Worm (Caenorhabditis elegans) whole organism, L2 larva: ENCODE data around the gene rpb-6.
A peak's percentile ranks its signal among the peaks of the same experiment; 100 is the strongest.

Experiments
- C34F6.9 ChIP-seq: fragments of 150-350 bp; optimal IDR thresholded peaks from 2 replicates; lab custom pipeline; 2014; ENCODE audit warnings: missing biosample characterization, missing genetic modification characterization
- F13H6.1 ChIP-seq: sonication (generic microtip); optimal IDR thresholded peaks from 2 replicates; lab custom pipeline; 2016; ENCODE audit warnings: missing genetic modification characterization, missing compliant biosample characterization
- R02D3.7 ChIP-seq: fragments of 150-350 bp; optimal IDR thresholded peaks from 2 replicates; lab custom pipeline; 2014; ENCODE audit warnings: missing biosample characterization, missing genetic modification characterization
- alr-1 ChIP-seq: fragments of 150-350 bp; optimal IDR thresholded peaks from 2 replicates; lab custom pipeline; 2014; ENCODE audit warnings: missing biosample characterization, missing genetic modification characterization
- aly-2 ChIP-seq: fragments of 150-350 bp; optimal IDR thresholded peaks from 2 replicates; lab custom pipeline; 2014; ENCODE audit warnings: missing biosample characterization, missing genetic modification characterization
- ama-1 ChIP-seq: fragments of 150-350 bp; optimal IDR thresholded peaks from 2 replicates; lab custom pipeline; 2018; ENCODE audit warnings: inconsistent platforms
- ceh-82 ChIP-seq: fragments of 150-350 bp; optimal IDR thresholded peaks from 2 replicates; lab custom pipeline; 2014; ENCODE audit warnings: missing biosample characterization, missing genetic modification characterization
- crh-2 ChIP-seq: sonication (generic microtip); optimal IDR thresholded peaks from 2 replicates; lab custom pipeline; 2017; ENCODE audit warnings: missing biosample characterization, missing genetic modification characterization
- dmd-4 ChIP-seq: sonication (generic microtip); optimal IDR thresholded peaks from 2 replicates; lab custom pipeline; 2017; ENCODE audit warnings: missing biosample characterization, missing genetic modification characterization
- egl-27 ChIP-seq: sonication (generic microtip); optimal IDR thresholded peaks from 3 replicates; lab custom pipeline; 2017; ENCODE audit warnings: missing biosample characterization, missing genetic modification reagents, missing genetic modification characterization
- elt-1 ChIP-seq: fragments of 150-350 bp; optimal IDR thresholded peaks from 2 replicates; lab custom pipeline; 2014; ENCODE audit warnings: missing biosample characterization, missing genetic modification characterization
- elt-3 ChIP-seq: sonication (generic microtip); optimal IDR thresholded peaks from 2 replicates; lab custom pipeline; 2017; ENCODE audit warnings: missing biosample characterization, missing genetic modification characterization
- fos-1 ChIP-seq: fragments of 150-350 bp; optimal IDR thresholded peaks from 2 replicates; lab custom pipeline; 2014; ENCODE audit warnings: missing biosample characterization, missing genetic modification characterization
- gmeb-1 ChIP-seq: fragments of 150-350 bp; optimal IDR thresholded peaks from 2 replicates; lab custom pipeline; 2014; ENCODE audit warnings: missing biosample characterization, missing genetic modification characterization
- lin-11 ChIP-seq: fragments of 150-350 bp; sonication (generic microtip); optimal IDR thresholded peaks from 2 replicates; lab custom pipeline; 2014; ENCODE audit warnings: missing biosample characterization, missing genetic modification characterization, inconsistent platforms, mixed read lengths
- lin-13 ChIP-seq: fragments of 150-350 bp; optimal IDR thresholded peaks from 2 replicates; lab custom pipeline; 2014; ENCODE audit warnings: missing biosample characterization, missing genetic modification reagents, missing genetic modification characterization
- lin-39 ChIP-seq: fragments of 150-350 bp; optimal IDR thresholded peaks from 2 replicates; lab custom pipeline; 2014; ENCODE audit warnings: missing biosample characterization, missing genetic modification reagents, missing genetic modification characterization
- lsy-2 ChIP-seq, 2 experiments: fragments of 150-350 bp in 1 of 2; sonication (generic microtip) in 1 of 2; optimal IDR thresholded peaks; 2 replicates each; lab custom pipeline; 2014 to 2017; ENCODE audit warnings: missing biosample characterization in 2 of 2, missing genetic modification characterization in 2 of 2
- mab-5 ChIP-seq: fragments of 150-350 bp; optimal IDR thresholded peaks from 2 replicates; lab custom pipeline; 2014; ENCODE audit warnings: missing biosample characterization, missing genetic modification characterization
- mbf-1 ChIP-seq: sonication (generic microtip); optimal IDR thresholded peaks from 2 replicates; lab custom pipeline; 2017; ENCODE audit warnings: missing biosample characterization, missing genetic modification characterization
- mdl-1 ChIP-seq, 2 experiments: fragments of 150-350 bp in 1 of 2; sonication (generic microtip) in 1 of 2; optimal IDR thresholded peaks; 2 replicates each; lab custom pipeline; 2017; ENCODE audit warnings: missing biosample characterization in 2 of 2, missing genetic modification characterization in 2 of 2
- nhr-10 ChIP-seq: sonication (generic microtip); optimal IDR thresholded peaks from 2 replicates; lab custom pipeline; 2017; ENCODE audit warnings: missing biosample characterization, missing genetic modification characterization
- nhr-11 ChIP-seq: fragments of 150-350 bp; optimal IDR thresholded peaks from 2 replicates; lab custom pipeline; 2014; ENCODE audit warnings: missing biosample characterization, missing genetic modification characterization
- nhr-12 ChIP-seq: fragments of 150-350 bp; optimal IDR thresholded peaks from 2 replicates; lab custom pipeline; 2014; ENCODE audit warnings: missing biosample characterization, missing genetic modification characterization
- nhr-129 ChIP-seq: fragments of 150-350 bp; optimal IDR thresholded peaks from 2 replicates; lab custom pipeline; 2014; ENCODE audit warnings: missing biosample characterization, missing genetic modification characterization
- nhr-21 ChIP-seq: fragments of 150-350 bp; optimal IDR thresholded peaks from 2 replicates; lab custom pipeline; 2014; ENCODE audit warnings: missing biosample characterization, missing genetic modification characterization
- nhr-237 ChIP-seq: fragments of 150-350 bp; optimal IDR thresholded peaks from 2 replicates; lab custom pipeline; 2014; ENCODE audit warnings: missing biosample characterization, missing genetic modification characterization
- nhr-6 ChIP-seq: fragments of 150-350 bp; optimal IDR thresholded peaks from 2 replicates; lab custom pipeline; 2014; ENCODE audit warnings: missing biosample characterization, missing genetic modification characterization
- nhr-77 ChIP-seq: fragments of 150-350 bp; optimal IDR thresholded peaks from 2 replicates; lab custom pipeline; 2014; ENCODE audit warnings: missing biosample characterization, missing genetic modification characterization
- peb-1 ChIP-seq: fragments of 150-350 bp; optimal IDR thresholded peaks from 2 replicates; lab custom pipeline; 2014; ENCODE audit warnings: missing biosample characterization, missing genetic modification characterization
- skn-1 ChIP-seq: sonication (generic microtip); optimal IDR thresholded peaks from 2 replicates; lab custom pipeline; 2017; ENCODE audit warnings: missing biosample characterization, missing genetic modification characterization
- snpc-4 ChIP-seq: fragments of 150-350 bp; optimal IDR thresholded peaks from 2 replicates; lab custom pipeline; 2014; ENCODE audit warnings: missing biosample characterization, missing genetic modification characterization
- unc-55 ChIP-seq: fragments of 150-350 bp; sonication (generic microtip); optimal IDR thresholded peaks from 3 replicates; lab custom pipeline; 2014; ENCODE audit warnings: missing biosample characterization, missing genetic modification reagents, missing genetic modification characterization
- zag-1 ChIP-seq: fragments of 150-350 bp; optimal IDR thresholded peaks from 2 replicates; lab custom pipeline; 2014; ENCODE audit warnings: missing biosample characterization, missing genetic modification characterization
- ztf-1 ChIP-seq: fragments of 200-800 bp; sonication (Bioruptor generic); conservative IDR thresholded peaks from 2 replicates; pipeline ENCODE4 v1.3.6; 2022; ENCODE audit warnings: missing genetic modification characterization, missing compliant biosample characterization

rpb-6 gene

ce11 chrII:10621965-10622364, 42.8 kb downstream of the rpb-6 start, which contains the start of gene cutl-9:
Gene cutl-9, plus strand, starts transcription at chrII:10622265.
- TF ChIP-seq alr-1, result no peak
- TF ChIP-seq ceh-82, result no peak
- no peak for TF ChIP-seq nhr-12 (tag; lab: Kevin White, UChicago)
- no peak for TF ChIP-seq nhr-77 (tag; lab: Kevin White, UChicago)
- no peak for TF ChIP-seq zag-1 (tag; lab: Kevin White, UChicago)
- TF ChIP-seq lin-13 (GFP tag; lab: Kevin White, UChicago), result no peak
- TF ChIP-seq nhr-129 (tag; lab: Kevin White, UChicago), result no peak
- TF ChIP-seq nhr-10, result no peak
- no peak for TF ChIP-seq lin-11 (tag; lab: Kevin White, UChicago)
- no peak for TF ChIP-seq snpc-4 (tag; lab: Kevin White, UChicago)
- TF ChIP-seq mab-5 (tag; lab: Kevin White, UChicago), result no peak
- TF ChIP-seq mdl-1 (tag; optimal IDR thresholded peaks at IDR 0.05; lab: Kevin White, UChicago), result no peak
- no peak for TF ChIP-seq ama-1
- TF ChIP-seq aly-2 (tag; lab: Kevin White, UChicago), result no peak
- no peak for TF ChIP-seq ztf-1 (GFP tag; lab: Robert Waterston, UW)
- TF ChIP-seq, all 48 proteins: peak for 0

ce11 chrII:10627086-10627485, 47.9 kb downstream of the rpb-6 start:
- no peak for TF ChIP-seq unc-55 (GFP tag; lab: Kevin White, UChicago)
- TF ChIP-seq nhr-6 (tag; lab: Kevin White, UChicago), result no peak
- no peak for TF ChIP-seq egl-27 (tag; lab: Kevin White, UChicago)
- TF ChIP-seq nhr-11 (tag; lab: Kevin White, UChicago), result no peak
- TF ChIP-seq elt-3 (tag; lab: Kevin White, UChicago), result no peak
- peak; percentile 94 for TF ChIP-seq fos-1 (tag; lab: Kevin White, UChicago)
- no peak for TF ChIP-seq lin-11 (tag; lab: Kevin White, UChicago)
- TF ChIP-seq nhr-129 (tag; lab: Kevin White, UChicago), result no peak
- peak; percentile 8 for TF ChIP-seq F13H6.1
- TF ChIP-seq skn-1 (tag; lab: Kevin White, UChicago), result no peak
- no peak for TF ChIP-seq mbf-1 (tag; lab: Kevin White, UChicago)

ce11 chrII:10627963-10628362, 48.8 kb downstream of the rpb-6 start, which contains the start of gene M28.8:
Gene M28.8, plus strand, starts transcription at chrII:10628263.
- TF ChIP-seq dmd-4 (tag; lab: Kevin White, UChicago) (no peak), nhr-21 (tag; lab: Kevin White, UChicago) (no peak), R02D3.7 (tag; lab: Kevin White, UChicago) (no peak), nhr-77 (tag; lab: Kevin White, UChicago) (no peak), crh-2 (tag; lab: Kevin White, UChicago) (no peak), C34F6.9 (tag; lab: Kevin White, UChicago) (no peak), mdl-1 (tag; optimal IDR thresholded peaks at IDR 0.05; lab: Kevin White, UChicago) (no peak), elt-1 (tag; lab: Kevin White, UChicago) (no peak), peb-1 (tag; lab: Kevin White, UChicago) (no peak), lin-39 (tag; lab: Kevin White, UChicago) (no peak), nhr-237 (tag; lab: Kevin White, UChicago) (no peak), gmeb-1 (no peak), lin-11 (tag; lab: Kevin White, UChicago) (no peak), lsy-2 (tag; optimal IDR thresholded peaks at IDR 0.05; lab: Kevin White, UChicago) (no peak), egl-27 (tag; lab: Kevin White, UChicago) (no peak), nhr-12 (tag; lab: Kevin White, UChicago) (no peak), aly-2 (tag; lab: Kevin White, UChicago) (no peak), nhr-6 (tag; lab: Kevin White, UChicago) (no peak), zag-1 (tag; lab: Kevin White, UChicago) (no peak), mbf-1 (tag; lab: Kevin White, UChicago) (no peak)
